Fruit fly (Drosophila melanogaster) whole organism, wandering third instar larva: ENCODE data around the gene Cpr66Cb.

ENCODE experiments used
- CrebA ChIP-seq: fragments of 200-800 bp; sonication (Bioruptor generic); optimal IDR thresholded peaks from 2 replicates; lab custom pipeline; 2016; ENCODE audit warnings: missing biosample characterization, mild to moderate bottlenecking, missing genetic modification characterization, borderline replicate concordance
- Sp1 ChIP-seq: fragments of 200-800 bp; sonication (Bioruptor generic); optimal IDR thresholded peaks from 3 replicates; lab custom pipeline; 2019; ENCODE audit warnings: missing biosample characterization, mild to moderate bottlenecking, missing genetic modification characterization, moderate library complexity

DNA sequence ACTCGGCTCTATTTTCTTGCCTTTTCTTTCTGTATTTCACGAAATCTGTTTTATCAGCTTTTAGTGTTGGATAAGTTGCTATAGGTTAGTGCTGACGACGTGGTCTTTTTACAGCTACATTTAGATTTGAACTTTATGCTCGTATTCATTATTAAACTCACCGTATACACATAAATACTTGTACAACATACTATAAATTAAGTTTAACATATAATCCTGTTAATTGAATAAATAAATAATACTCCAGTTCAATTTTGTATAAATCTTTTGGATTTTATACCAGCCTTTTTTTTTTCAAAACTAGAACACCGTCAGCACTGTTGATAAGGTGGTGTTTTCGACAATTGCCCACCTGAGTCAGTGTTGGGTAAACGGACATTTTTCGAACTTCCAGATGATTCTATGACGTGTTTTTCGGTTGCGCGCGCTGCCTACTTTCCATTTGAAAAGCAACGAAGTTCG lies 27.6 kb upstream of the Cpr66Cb start, which contains the start of gene BI-1:
- TF ChIP-seq CrebA (GFP tag; lab: Kevin White, UChicago) = no peak
- peak; percentile 79 for TF ChIP-seq Sp1 (GFP tag; lab: Kevin White, UChicago)
